Fruit fly (Drosophila melanogaster): Measurements from ENCODE around the gene CG11279.

CG11279 gene

dm6 chr3L:13011511-13011910 lies 35.3 kb upstream of the CG11279 start, which contains the start of gene Cul6:
Cul6 (minus strand) TSS chr3L:13011685.
- TF ChIP-seq Smox (GFP tag; optimal IDR thresholded peaks at IDR 0.05), result no peak
- TF ChIP-seq cyc (GFP tag; optimal IDR thresholded peaks at IDR 0.05), result peak; percentile 5
- no peak for TF ChIP-seq CG10631 (GFP tag; optimal IDR thresholded peaks at IDR 0.05)
- TF ChIP-seq Eip78C (GFP tag), result peak; percentile 61
- no peak for TF ChIP-seq CG32006 (GFP tag; optimal IDR thresholded peaks at IDR 0.05)
- no peak for TF ChIP-seq Blimp-1 (GFP tag; optimal IDR thresholded peaks at IDR 0.05)
- no peak for TF ChIP-seq Gug (GFP tag; IDR thresholded peaks at IDR 0.05)
- TF ChIP-seq esn (GFP tag; optimal IDR thresholded peaks at IDR 0.05), result peak; percentile 13

DNA sequence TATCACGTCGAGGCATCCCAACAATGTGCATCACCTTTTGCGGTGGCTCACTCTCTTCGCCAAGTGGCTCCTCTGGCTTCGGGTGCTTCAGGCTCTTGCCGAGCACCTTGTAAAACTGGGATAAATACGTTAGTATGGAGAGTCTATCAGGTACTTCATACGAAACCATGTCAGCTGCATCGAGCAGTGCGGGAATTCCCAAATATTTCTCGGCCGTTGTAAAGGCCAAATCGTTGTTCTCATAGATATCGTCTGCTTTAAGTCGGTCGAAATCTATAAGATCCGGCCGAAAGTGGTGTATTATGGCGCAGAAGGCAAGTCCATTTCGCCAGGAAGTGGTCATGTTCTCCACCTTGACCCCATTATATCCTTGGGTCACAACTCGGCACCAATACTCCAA lies 32.1 kb upstream of the CG11279 start:
- no peak for TF ChIP-seq CG32006 (GFP tag; optimal IDR thresholded peaks at IDR 0.05)
- peak; percentile 67 for TF ChIP-seq svp (GFP tag)
- no peak for TF ChIP-seq pdm3 (GFP tag; optimal IDR thresholded peaks at IDR 0.05)
- no peak for TF ChIP-seq CG4318 (GFP tag; optimal IDR thresholded peaks at IDR 0.05)

DNA sequence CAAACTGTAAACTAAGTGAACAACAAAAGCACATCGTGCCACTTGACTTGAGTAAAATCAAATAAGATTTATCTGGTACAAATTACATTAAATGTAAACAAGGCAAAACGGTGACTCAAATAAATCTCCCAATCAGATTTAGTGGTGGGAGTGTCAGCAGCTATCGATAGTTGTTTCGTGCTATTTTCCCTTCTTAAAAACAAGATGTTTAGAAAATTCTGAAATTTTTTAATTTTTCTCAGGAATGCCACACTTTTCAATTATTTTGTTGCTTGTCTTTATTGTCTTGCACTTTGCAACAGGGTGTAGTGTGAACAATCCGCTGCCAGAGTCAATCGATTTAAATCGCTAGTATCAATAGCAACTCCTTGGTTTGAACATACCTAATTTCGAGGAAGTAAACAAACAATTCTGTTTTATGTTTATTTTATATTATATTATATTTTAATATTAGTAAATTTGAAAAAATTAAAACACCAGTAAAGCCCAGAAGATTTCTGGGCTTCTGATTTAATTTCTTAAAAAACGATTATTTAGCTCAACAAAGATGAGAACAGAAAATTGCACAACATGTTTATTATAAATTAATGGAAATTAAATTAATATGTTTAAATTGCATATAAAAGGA lies 31.5 kb upstream of the CG11279 start, which contains the start of gene MICAL-like:
TSS of gene MICAL-like (minus strand) at position 138 of the 628 bp plus-strand sequence.
- TF ChIP-seq CG11294 (GFP tag; IDR thresholded peaks at IDR 0.05), result no peak
- no peak for TF ChIP-seq achi (GFP tag; optimal IDR thresholded peaks at IDR 0.05)
- no peak for TF ChIP-seq Eip75B (GFP tag; optimal IDR thresholded peaks at IDR 0.05)
- no peak for TF ChIP-seq eg (GFP tag; IDR thresholded peaks at IDR 0.05)
- no peak for TF ChIP-seq CG8119 (GFP tag; IDR thresholded peaks at IDR 0.05)
- no peak for TF ChIP-seq topi (GFP tag; optimal IDR thresholded peaks at IDR 0.05)
- TF ChIP-seq Met (GFP tag; optimal IDR thresholded peaks at IDR 0.05), result no peak
- no peak for TF ChIP-seq salr (GFP tag; optimal IDR thresholded peaks at IDR 0.05)
- TF ChIP-seq acj6 (GFP tag; optimal IDR thresholded peaks at IDR 0.05), result no peak
- peak; percentile 44 for TF ChIP-seq svp (GFP tag)
- no peak for TF ChIP-seq fd85E (GFP tag; optimal IDR thresholded peaks at IDR 0.05)
- TF ChIP-seq CG34406 (GFP tag; optimal IDR thresholded peaks at IDR 0.05), result no peak
- TF ChIP-seq Hr38 (GFP tag; optimal IDR thresholded peaks at IDR 0.05), result no peak
- no peak for TF ChIP-seq fd59A (GFP tag; optimal IDR thresholded peaks at IDR 0.05)
- no peak for TF ChIP-seq Eip93F (GFP tag; optimal IDR thresholded peaks at IDR 0.05)
- no peak for TF ChIP-seq CG9139 (GFP tag; optimal IDR thresholded peaks at IDR 0.05)
- no peak for TF ChIP-seq CG1621 (tag; optimal IDR thresholded peaks at IDR 0.05)
- no peak for TF ChIP-seq Sox15 (GFP tag; optimal IDR thresholded peaks at IDR 0.05)
- TF ChIP-seq Gug (GFP tag; IDR thresholded peaks at IDR 0.05), result no peak
- peak; percentile 46; the same call in 2 of the 3 replicates for TF ChIP-seq CG6163 (GFP tag; IDR thresholded peaks at IDR 0.05)
- no peak for TF ChIP-seq dsx (GFP tag; optimal IDR thresholded peaks at IDR 0.05; ENCODE audit: poor library complexity, severe bottlenecking)
- TF ChIP-seq cyc (GFP tag; optimal IDR thresholded peaks at IDR 0.05), result no peak
- TF ChIP-seq Hr4 (GFP tag; optimal IDR thresholded peaks at IDR 0.05), result no peak
- TF ChIP-seq dac (GFP tag; optimal IDR thresholded peaks at IDR 0.05), result no peak
- TF ChIP-seq Hr39 (GFP tag; optimal IDR thresholded peaks at IDR 0.05), result peak; percentile 57
- peak; percentile 28 for TF ChIP-seq Sox14 (GFP tag; optimal IDR thresholded peaks at IDR 0.05)
- TF ChIP-seq CG7368 (GFP tag; optimal IDR thresholded peaks at IDR 0.05), result no peak
- no peak for TF ChIP-seq Lpt (GFP tag; optimal IDR thresholded peaks at IDR 0.05)
- TF ChIP-seq net (GFP tag; optimal IDR thresholded peaks at IDR 0.05), result no peak
- peak; percentile 6 for TF ChIP-seq esn (GFP tag; optimal IDR thresholded peaks at IDR 0.05)
- TF ChIP-seq CG8632 (GFP tag; optimal IDR thresholded peaks at IDR 0.05), result no peak
- no peak for TF ChIP-seq CG10631 (GFP tag; optimal IDR thresholded peaks at IDR 0.05)
- no peak for TF ChIP-seq CG3032 (tag; optimal IDR thresholded peaks at IDR 0.05)
- TF ChIP-seq spab (GFP tag; optimal IDR thresholded peaks at IDR 0.05), result no peak
- TF ChIP-seq Ets21C (GFP tag; optimal IDR thresholded peaks at IDR 0.05), result peak; percentile 33
- no peak for TF ChIP-seq CG15336 (GFP tag; IDR thresholded peaks at IDR 0.05)
- TF ChIP-seq CG32006 (GFP tag; optimal IDR thresholded peaks at IDR 0.05), result no peak
- TF ChIP-seq Smox (GFP tag; optimal IDR thresholded peaks at IDR 0.05), result no peak
- TF ChIP-seq CG4318 (GFP tag; optimal IDR thresholded peaks at IDR 0.05), result no peak
- TF ChIP-seq CG8319 (GFP tag; optimal IDR thresholded peaks at IDR 0.05), result no peak
- no peak for TF ChIP-seq CG6276 (GFP tag; optimal IDR thresholded peaks at IDR 0.05)
- no peak for TF ChIP-seq CG11762 (GFP tag; optimal IDR thresholded peaks at IDR 0.05; ENCODE audit: insufficient read depth)
- peak; percentile 38 for TF ChIP-seq CG3919 (GFP tag; optimal IDR thresholded peaks at IDR 0.05)
- TF ChIP-seq Blimp-1 (GFP tag; optimal IDR thresholded peaks at IDR 0.05), result no peak
- no peak for TF ChIP-seq ss (GFP tag; optimal IDR thresholded peaks at IDR 0.05)
